Worm (Caenorhabditis elegans) whole organism, young adult: ENCODE measurements around the gene lact-5.
A peak's percentile ranks its signal among the peaks of the same experiment; 100 is the strongest.

Experiments
- B0035.1 ChIP-seq: sonication (generic microtip); optimal IDR thresholded peaks from 2 replicates; lab custom pipeline; 2016; ENCODE audit warnings: missing genetic modification characterization, mild to moderate bottlenecking, missing compliant biosample characterization, missing genotype, missing genetic modification reagents
- C06A6.2 ChIP-seq: fragments of 200-800 bp; sonication (Bioruptor generic); conservative IDR thresholded peaks from 2 replicates; pipeline ENCODE4 v1.3.6; 2022; ENCODE audit warnings: missing genetic modification characterization, missing compliant biosample characterization
- D2030.7 ChIP-seq: fragments of 200-800 bp; sonication (Bioruptor generic); IDR thresholded peaks from 2 replicates; pipeline ENCODE4 v1.3.6; 2022; ENCODE audit warnings: missing genetic modification reagents, missing genetic modification characterization, missing compliant biosample characterization
- F37B4.10 ChIP-seq: fragments of 200-800 bp; sonication (Bioruptor generic); IDR thresholded peaks from 2 replicates; pipeline ENCODE4 v1.3.6; 2022; ENCODE audit warnings: missing genetic modification characterization, missing compliant biosample characterization
- F49E8.2 ChIP-seq: sonication (generic microtip); optimal IDR thresholded peaks from 3 replicates; lab custom pipeline; 2017; ENCODE audit warnings: missing genetic modification characterization, mild to moderate bottlenecking, missing compliant biosample characterization, antibody characterized with exemption, moderate library complexity; ENCODE audit not compliant: insufficient read depth
- F55B11.4 ChIP-seq: sonication (generic microtip); optimal IDR thresholded peaks from 2 replicates; lab custom pipeline; 2016; ENCODE audit warnings: missing compliant biosample characterization, missing genetic modification characterization, borderline replicate concordance; ENCODE audit not compliant: insufficient read depth
- K11D2.4 ChIP-seq: fragments of 200-800 bp; sonication (Bioruptor generic); IDR thresholded peaks from 2 replicates; pipeline ENCODE4 v1.3.6; 2022; ENCODE audit warnings: missing genetic modification reagents, missing genetic modification characterization, missing compliant biosample characterization
- T07F8.4 ChIP-seq: sonication (generic microtip); optimal IDR thresholded peaks from 2 replicates; lab custom pipeline; 2016; ENCODE audit warnings: mild to moderate bottlenecking, missing genetic modification characterization, moderate library complexity, missing compliant biosample characterization
- Y53F4B.3 ChIP-seq: fragments of 200-800 bp; sonication (Bioruptor generic); IDR thresholded peaks from 2 replicates; pipeline ENCODE4 v1.3.6; 2022; ENCODE audit warnings: missing genetic modification reagents, missing genetic modification characterization, missing compliant biosample characterization
- Y56A3A.18 ChIP-seq: fragments of 200-800 bp; sonication (Bioruptor generic); IDR thresholded peaks from 2 replicates; pipeline ENCODE4 v1.3.6; 2022; ENCODE audit warnings: missing genetic modification reagents, missing genetic modification characterization, missing compliant biosample characterization
- Y67H2A.10 ChIP-seq: fragments of 200-800 bp; sonication (Bioruptor generic); conservative IDR thresholded peaks from 2 replicates; pipeline ENCODE4 v1.3.6; 2022; ENCODE audit warnings: missing genetic modification reagents, missing genetic modification characterization, missing compliant biosample characterization
- Y79H2A.3 ChIP-seq: fragments of 200-800 bp; sonication (Bioruptor generic); conservative IDR thresholded peaks from 2 replicates; pipeline ENCODE4 v1.3.6; 2022; ENCODE audit warnings: missing genetic modification reagents, missing genetic modification characterization, missing compliant biosample characterization
- athp-1 ChIP-seq: sonication (generic microtip); optimal IDR thresholded peaks from 2 replicates; lab custom pipeline; 2017; ENCODE audit warnings: mild to moderate bottlenecking, missing genetic modification characterization, missing compliant biosample characterization
- attf-5 ChIP-seq: fragments of 200-800 bp; sonication (Bioruptor generic); optimal IDR thresholded peaks from 2 replicates; lab custom pipeline; 2018; ENCODE audit warnings: mild to moderate bottlenecking, missing genetic modification characterization, missing compliant biosample characterization
- bed-2 ChIP-seq: fragments of 200-800 bp; sonication (Bioruptor generic); IDR thresholded peaks from 2 replicates; pipeline ENCODE4 v1.3.6; 2022; ENCODE audit warnings: missing genetic modification reagents, missing genetic modification characterization, missing compliant biosample characterization
- cebp-1 ChIP-seq, 2 experiments: fragments of 200-800 bp in 1 of 2; sonication (Bioruptor generic) in 1 of 2; sonication (generic microtip) in 1 of 2; IDR thresholded peaks in 1 of 2; optimal IDR thresholded peaks in 1 of 2; 2 replicates each; pipeline versions ENCODE4 v1.3.6 to Lab custom; 2017 to 2022; ENCODE audit warnings: missing compliant biosample characterization in 2 of 2, missing genetic modification characterization in 2 of 2, mild to moderate bottlenecking in 1 of 2, missing genetic modification reagents in 1 of 2, moderate library complexity in 1 of 2
- ceh-58 ChIP-seq: fragments of 200-800 bp; sonication (Bioruptor generic); IDR thresholded peaks from 2 replicates; pipeline ENCODE4 v1.3.6; 2022; ENCODE audit warnings: missing genetic modification characterization, missing compliant biosample characterization
- dox-1 ChIP-seq: fragments of 200-800 bp; sonication (Bioruptor generic); IDR thresholded peaks from 2 replicates; pipeline ENCODE4 v1.3.6; 2022; ENCODE audit warnings: missing genetic modification reagents, missing genetic modification characterization, missing compliant biosample characterization
- fkh-3 ChIP-seq: sonication (generic microtip); optimal IDR thresholded peaks from 2 replicates; lab custom pipeline; 2016; ENCODE audit warnings: mild to moderate bottlenecking, missing genetic modification characterization, missing compliant biosample characterization
- gei-17 ChIP-seq: fragments of 200-800 bp; sonication (Bioruptor generic); optimal IDR thresholded peaks from 2 replicates; lab custom pipeline; 2018; ENCODE audit warnings: mild to moderate bottlenecking, missing genetic modification characterization, missing compliant biosample characterization
- hlh-12 ChIP-seq: sonication (generic microtip); optimal IDR thresholded peaks from 2 replicates; lab custom pipeline; 2016; ENCODE audit warnings: missing genetic modification characterization, missing compliant biosample characterization
- hmg-1.2 ChIP-seq: fragments of 200-800 bp; sonication (Bioruptor generic); IDR thresholded peaks from 2 replicates; pipeline ENCODE4 v1.3.6; 2022; ENCODE audit warnings: missing genetic modification reagents, missing genetic modification characterization, missing compliant biosample characterization
- let-526 ChIP-seq: fragments of 200-800 bp; sonication (Bioruptor generic); IDR thresholded peaks from 2 replicates; pipeline ENCODE4 v1.3.6; 2022; ENCODE audit warnings: missing genetic modification reagents, missing genetic modification characterization, missing compliant biosample characterization
- lin-26 ChIP-seq: fragments of 200-800 bp; sonication (Bioruptor generic); IDR thresholded peaks from 2 replicates; pipeline ENCODE4 v1.3.6; 2022; ENCODE audit warnings: missing genetic modification reagents, missing genetic modification characterization, missing compliant biosample characterization
- lin-54 ChIP-seq: fragments of 200-800 bp; sonication (Bioruptor generic); optimal IDR thresholded peaks from 2 replicates; lab custom pipeline; 2018; ENCODE audit warnings: mild to moderate bottlenecking, missing genetic modification characterization, missing compliant biosample characterization
- lir-1 ChIP-seq: fragments of 200-800 bp; sonication (Bioruptor generic); conservative IDR thresholded peaks from 2 replicates; pipeline ENCODE4 v1.3.6; 2022; ENCODE audit warnings: missing genetic modification reagents, missing genetic modification characterization, missing compliant biosample characterization
- madf-10 ChIP-seq: sonication (generic microtip); optimal IDR thresholded peaks from 2 replicates; lab custom pipeline; 2016; ENCODE audit warnings: mild to moderate bottlenecking, missing genetic modification characterization, missing compliant biosample characterization
- madf-8 ChIP-seq: fragments of 200-800 bp; sonication (Bioruptor generic); conservative IDR thresholded peaks from 2 replicates; pipeline ENCODE4 v1.3.6; 2022; ENCODE audit warnings: missing genetic modification reagents, missing genetic modification characterization, missing compliant biosample characterization
- mel-28 ChIP-seq: sonication (generic microtip); optimal IDR thresholded peaks from 2 replicates; lab custom pipeline; 2016; ENCODE audit warnings: borderline replicate concordance, mild to moderate bottlenecking, missing genetic modification characterization, missing compliant biosample characterization
- nfya-1 ChIP-seq: sonication (generic microtip); optimal IDR thresholded peaks from 2 replicates; lab custom pipeline; 2017; ENCODE audit warnings: antibody characterized with exemption, missing compliant biosample characterization, missing genetic modification characterization, borderline replicate concordance; ENCODE audit not compliant: insufficient read depth
- nfyb-1 ChIP-seq: fragments of 200-800 bp; sonication (Bioruptor generic); IDR thresholded peaks from 2 replicates; pipeline ENCODE4 v1.3.6; 2022; ENCODE audit warnings: missing genetic modification reagents, missing genetic modification characterization, missing compliant biosample characterization
- pbrm-1 ChIP-seq: fragments of 200-800 bp; sonication (Bioruptor generic); IDR thresholded peaks from 2 replicates; pipeline ENCODE4 v1.3.6; 2022; ENCODE audit warnings: missing genetic modification reagents, missing genetic modification characterization, missing compliant biosample characterization
- repo-1 ChIP-seq: sonication (generic microtip); optimal IDR thresholded peaks from 2 replicates; lab custom pipeline; 2017; ENCODE audit warnings: mild to moderate bottlenecking, missing genetic modification characterization, missing compliant biosample characterization
- sea-2 ChIP-seq: fragments of 200-800 bp; sonication (Bioruptor generic); IDR thresholded peaks from 2 replicates; pipeline ENCODE4 v1.3.6; 2022; ENCODE audit warnings: missing genetic modification characterization, missing compliant biosample characterization
- snpc-3.4 ChIP-seq: sonication (generic microtip); optimal IDR thresholded peaks from 2 replicates; lab custom pipeline; 2017; ENCODE audit warnings: missing genetic modification characterization, mild to moderate bottlenecking, missing compliant biosample characterization, antibody characterized with exemption, moderate library complexity, missing genotype, missing genetic modification reagents
- sptf-2 ChIP-seq: fragments of 200-800 bp; sonication (Bioruptor generic); optimal IDR thresholded peaks from 2 replicates; lab custom pipeline; 2018; ENCODE audit warnings: mild to moderate bottlenecking, missing genetic modification characterization, missing compliant biosample characterization
- tbx-9 ChIP-seq: sonication (generic microtip); optimal IDR thresholded peaks from 2 replicates; lab custom pipeline; 2016; ENCODE audit warnings: borderline replicate concordance, missing genetic modification characterization, inconsistent platforms, missing compliant biosample characterization
- xnd-1 ChIP-seq: sonication (generic microtip); optimal IDR thresholded peaks from 2 replicates; lab custom pipeline; 2016; ENCODE audit warnings: missing genotype, missing genetic modification reagents, missing genetic modification characterization, missing compliant biosample characterization
- ztf-18 ChIP-seq: sonication (generic microtip); optimal IDR thresholded peaks from 2 replicates; lab custom pipeline; 2016; ENCODE audit warnings: missing genotype, mild to moderate bottlenecking, missing genetic modification characterization, missing compliant biosample characterization
- ztf-22 ChIP-seq: fragments of 200-800 bp; sonication (Bioruptor generic); optimal IDR thresholded peaks from 2 replicates; lab custom pipeline; 2018; ENCODE audit warnings: mild to moderate bottlenecking, missing genetic modification characterization, moderate library complexity, missing compliant biosample characterization
- ztf-28 ChIP-seq: fragments of 200-800 bp; sonication (Bioruptor generic); IDR thresholded peaks from 2 replicates; pipeline ENCODE4 v1.3.6; 2022; ENCODE audit warnings: missing genetic modification reagents, missing genetic modification characterization, missing compliant biosample characterization

lact-5 gene

DNA sequence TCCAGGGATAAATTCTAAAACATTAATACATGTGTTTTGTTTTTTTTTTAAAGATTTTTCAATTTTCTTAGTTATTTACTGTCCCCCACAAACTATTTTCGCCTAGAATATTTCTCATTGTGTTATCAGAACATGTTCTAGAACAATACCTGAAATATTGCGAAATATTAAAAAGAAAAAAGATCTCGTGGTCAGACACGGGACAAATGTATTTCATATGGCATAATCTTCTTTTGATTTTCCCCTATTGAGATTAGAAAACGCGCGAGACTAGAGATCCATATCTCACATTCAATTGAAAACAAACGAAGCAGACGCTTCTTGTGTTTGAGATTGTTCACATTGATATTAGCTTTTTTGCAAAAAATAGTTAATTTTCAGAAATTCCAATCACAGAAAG is 34.6 kb upstream of the lact-5 start:
- TF ChIP-seq attf-5: peak; percentile 39
- peak; percentile 24; the same call in 1 of the 2 replicates for TF ChIP-seq let-526
- TF ChIP-seq lin-26 (GFP tag; lab: Robert Waterston, UW): 0 out of 2 replicates have a peak, but pooled peaks have one; percentile 13
- TF ChIP-seq nfyb-1 (GFP tag; lab: Robert Waterston, UW): 0 out of 2 replicates have a peak, but pooled peaks have one; percentile 46
- no peak for TF ChIP-seq madf-10
- TF ChIP-seq snpc-3.4 (tag; lab: Kevin White, UChicago): no peak
- no peak for TF ChIP-seq sptf-2 (GFP tag; lab: Kevin White, UChicago)
- no peak for TF ChIP-seq ceh-58 (GFP tag; lab: Robert Waterston, UW)
- no peak for TF ChIP-seq lin-54 (GFP tag; lab: Kevin White, UChicago)
- TF ChIP-seq cebp-1 (GFP tag; IDR thresholded peaks at IDR 0.05; lab: Robert Waterston, UW): peak; percentile 96
- peak; percentile 99 for TF ChIP-seq cebp-1 (tag; optimal IDR thresholded peaks at IDR 0.05; lab: Kevin White, UChicago)
- 0 out of 2 replicates have a peak, but pooled peaks have one; percentile 12 for TF ChIP-seq pbrm-1 (GFP tag; lab: Robert Waterston, UW)

DNA sequence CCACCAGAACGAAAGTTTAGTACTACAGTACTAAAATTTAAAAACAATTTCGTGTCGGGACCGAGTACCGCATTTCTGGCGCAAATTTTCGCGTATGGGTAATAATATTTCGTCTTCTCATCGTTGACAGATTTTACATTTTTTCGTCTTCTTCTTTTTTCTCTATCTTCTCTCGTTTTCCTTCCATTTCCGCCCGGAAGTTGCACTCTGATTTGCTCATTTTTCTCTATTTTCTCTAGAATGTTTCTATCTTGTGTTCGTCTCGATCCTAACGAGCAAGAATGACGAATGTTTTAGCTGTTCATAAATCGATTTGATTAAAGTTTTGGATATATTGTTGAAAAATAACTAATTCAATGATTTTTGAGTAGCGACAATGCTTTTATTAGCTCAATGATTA is 34.0 kb upstream of the lact-5 start:
- TF ChIP-seq athp-1 (tag; lab: Kevin White, UChicago) (no peak), tbx-9 (no peak), K11D2.4 (GFP tag; lab: Robert Waterston, UW) (0 out of 2 replicates have a peak, but pooled peaks have one; percentile 19)

DNA sequence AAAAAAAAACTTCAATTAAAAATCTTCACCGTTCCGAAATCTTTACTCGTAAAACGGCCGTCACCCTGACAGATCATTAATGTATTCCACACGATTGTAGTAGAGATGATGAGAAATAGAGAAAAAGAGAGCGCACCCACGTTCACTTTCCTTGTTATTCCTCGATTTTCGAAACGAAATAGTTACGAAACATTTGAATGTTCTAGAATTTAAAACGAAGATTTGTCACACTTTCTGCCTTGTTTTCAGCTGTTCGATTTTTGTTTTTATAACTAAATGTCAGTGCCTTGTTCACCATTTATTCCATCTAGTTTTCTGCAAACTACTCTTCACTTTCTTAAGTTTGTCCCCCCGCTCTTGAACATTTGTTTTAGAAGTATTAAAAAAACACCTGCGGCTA is 33.2 kb upstream of the lact-5 start:
- TF ChIP-seq cebp-1 (GFP tag; IDR thresholded peaks at IDR 0.05; lab: Robert Waterston, UW) (no peak), cebp-1 (tag; optimal IDR thresholded peaks at IDR 0.05; lab: Kevin White, UChicago) (peak; percentile 66), ztf-22 (GFP tag; lab: Kevin White, UChicago) (no peak)

- peak; percentile 71 for TF ChIP-seq F49E8.2 (tag; lab: Kevin White, UChicago)
- peak; percentile 91 for TF ChIP-seq C06A6.2 (GFP tag; lab: Robert Waterston, UW)
- TF ChIP-seq nfya-1: no peak
- peak; percentile 87 for TF ChIP-seq gei-17 (GFP tag; lab: Kevin White, UChicago)
- TF ChIP-seq K11D2.4 (GFP tag; lab: Robert Waterston, UW): peak; percentile 94
- no peak for TF ChIP-seq ztf-28
- TF ChIP-seq mel-28: peak; percentile 6
- TF ChIP-seq hmg-1.2 (GFP tag; lab: Robert Waterston, UW): peak; percentile 73
- peak; percentile 94 for TF ChIP-seq repo-1
- peak; percentile 95 for TF ChIP-seq Y56A3A.18 (GFP tag; lab: Robert Waterston, UW)
- TF ChIP-seq lin-54 (GFP tag; lab: Kevin White, UChicago): peak; percentile 99
- peak; percentile 78 for TF ChIP-seq lir-1
- peak; percentile 79 for TF ChIP-seq madf-8 (GFP tag; lab: Robert Waterston, UW)
- TF ChIP-seq D2030.7 (GFP tag; lab: Robert Waterston, UW): peak; percentile 81
- no peak for TF ChIP-seq hlh-12 (tag; lab: Kevin White, UChicago)
- peak; percentile 95 for TF ChIP-seq dox-1
- TF ChIP-seq Y53F4B.3 (GFP tag; lab: Robert Waterston, UW): no peak
- 0 out of 2 replicates have a peak, but pooled peaks have one; percentile 11 for TF ChIP-seq Y79H2A.3 (GFP tag; lab: Robert Waterston, UW)
- peak; percentile 37; the same call in 1 of the 2 replicates for TF ChIP-seq Y67H2A.10 (GFP tag; lab: Robert Waterston, UW)
- no peak for TF ChIP-seq sea-2 (GFP tag; lab: Robert Waterston, UW)
- peak; percentile 41 for TF ChIP-seq T07F8.4 (tag; lab: Kevin White, UChicago)
- TF ChIP-seq fkh-3 (tag; lab: Kevin White, UChicago): no peak
- peak; percentile 99 for TF ChIP-seq ztf-18 (tag; lab: Kevin White, UChicago)
- TF ChIP-seq let-526: peak; percentile 83; the same call in 1 of the 2 replicates
- TF ChIP-seq B0035.1 (tag; lab: Kevin White, UChicago): peak; percentile 78
- TF ChIP-seq F55B11.4 (tag; lab: Kevin White, UChicago): no peak
- peak; percentile 83 for TF ChIP-seq xnd-1 (tag; lab: Kevin White, UChicago)
- TF ChIP-seq F37B4.10 (GFP tag; lab: Robert Waterston, UW): no peak
- TF ChIP-seq bed-2 (GFP tag; lab: Robert Waterston, UW): no peak
Observed at ce11 chrII:4851594-4852106, 30.1 kb upstream of the lact-5 start, which contains the start of gene dnj-9. Gene dnj-9, plus strand, starts transcription at chrII:4852056.
